Worm (Caenorhabditis elegans) whole organism, L2 larva: ENCODE results near the gene vps-52.

Experiments used
- C34F6.9 ChIP-seq: fragments of 150-350 bp; optimal IDR thresholded peaks from 2 replicates; lab custom pipeline; 2014; ENCODE audit warnings: missing biosample characterization, missing genetic modification characterization
- ZK546.5 ChIP-seq: sonication (generic microtip); optimal IDR thresholded peaks from 2 replicates; lab custom pipeline; 2017; ENCODE audit warnings: missing biosample characterization, missing genetic modification characterization
- aly-2 ChIP-seq: fragments of 150-350 bp; optimal IDR thresholded peaks from 2 replicates; lab custom pipeline; 2014; ENCODE audit warnings: missing biosample characterization, missing genetic modification characterization
- ama-1 ChIP-seq: fragments of 150-350 bp; optimal IDR thresholded peaks from 2 replicates; lab custom pipeline; 2018; ENCODE audit warnings: inconsistent platforms
- blmp-1 ChIP-seq: sonication (generic microtip); optimal IDR thresholded peaks from 2 replicates; lab custom pipeline; 2017; ENCODE audit warnings: missing genetic modification characterization, mild to moderate bottlenecking, missing compliant biosample characterization, antibody characterized with exemption, moderate library complexity; ENCODE audit not compliant: insufficient read depth
- ceh-16 ChIP-seq: fragments of 150-350 bp; optimal IDR thresholded peaks from 2 replicates; lab custom pipeline; 2014; ENCODE audit warnings: missing biosample characterization, missing genetic modification characterization
- ceh-82 ChIP-seq: fragments of 150-350 bp; optimal IDR thresholded peaks from 2 replicates; lab custom pipeline; 2014; ENCODE audit warnings: missing biosample characterization, missing genetic modification characterization
- crh-2 ChIP-seq: sonication (generic microtip); optimal IDR thresholded peaks from 2 replicates; lab custom pipeline; 2017; ENCODE audit warnings: missing biosample characterization, missing genetic modification characterization
- dmd-4 ChIP-seq: sonication (generic microtip); optimal IDR thresholded peaks from 2 replicates; lab custom pipeline; 2017; ENCODE audit warnings: missing biosample characterization, missing genetic modification characterization
- egl-27 ChIP-seq: sonication (generic microtip); optimal IDR thresholded peaks from 3 replicates; lab custom pipeline; 2017; ENCODE audit warnings: missing biosample characterization, missing genetic modification reagents, missing genetic modification characterization
- elt-1 ChIP-seq: fragments of 150-350 bp; optimal IDR thresholded peaks from 2 replicates; lab custom pipeline; 2014; ENCODE audit warnings: missing biosample characterization, missing genetic modification characterization
- fos-1 ChIP-seq: fragments of 150-350 bp; optimal IDR thresholded peaks from 2 replicates; lab custom pipeline; 2014; ENCODE audit warnings: missing biosample characterization, missing genetic modification characterization
- gmeb-1 ChIP-seq: fragments of 150-350 bp; optimal IDR thresholded peaks from 2 replicates; lab custom pipeline; 2014; ENCODE audit warnings: missing biosample characterization, missing genetic modification characterization
- lin-13 ChIP-seq: fragments of 150-350 bp; optimal IDR thresholded peaks from 2 replicates; lab custom pipeline; 2014; ENCODE audit warnings: missing biosample characterization, missing genetic modification reagents, missing genetic modification characterization
- lsy-2 ChIP-seq, 2 experiments: fragments of 150-350 bp in 1 of 2; sonication (generic microtip) in 1 of 2; optimal IDR thresholded peaks; 2 replicates each; lab custom pipeline; 2014 to 2017; ENCODE audit warnings: missing biosample characterization in 2 of 2, missing genetic modification characterization in 2 of 2
- mdl-1 ChIP-seq, 2 experiments: fragments of 150-350 bp in 1 of 2; sonication (generic microtip) in 1 of 2; optimal IDR thresholded peaks; 2 replicates each; lab custom pipeline; 2017; ENCODE audit warnings: missing biosample characterization in 2 of 2, missing genetic modification characterization in 2 of 2
- nhr-10 ChIP-seq: sonication (generic microtip); optimal IDR thresholded peaks from 2 replicates; lab custom pipeline; 2017; ENCODE audit warnings: missing biosample characterization, missing genetic modification characterization
- nhr-11 ChIP-seq: fragments of 150-350 bp; optimal IDR thresholded peaks from 2 replicates; lab custom pipeline; 2014; ENCODE audit warnings: missing biosample characterization, missing genetic modification characterization
- nhr-12 ChIP-seq: fragments of 150-350 bp; optimal IDR thresholded peaks from 2 replicates; lab custom pipeline; 2014; ENCODE audit warnings: missing biosample characterization, missing genetic modification characterization
- nhr-129 ChIP-seq: fragments of 150-350 bp; optimal IDR thresholded peaks from 2 replicates; lab custom pipeline; 2014; ENCODE audit warnings: missing biosample characterization, missing genetic modification characterization
- nhr-237 ChIP-seq: fragments of 150-350 bp; optimal IDR thresholded peaks from 2 replicates; lab custom pipeline; 2014; ENCODE audit warnings: missing biosample characterization, missing genetic modification characterization
- nhr-25 ChIP-seq: fragments of 150-350 bp; sonication (generic microtip); optimal IDR thresholded peaks from 3 replicates; lab custom pipeline; 2014; ENCODE audit warnings: missing biosample characterization, missing genetic modification characterization
- nhr-6 ChIP-seq: fragments of 150-350 bp; optimal IDR thresholded peaks from 2 replicates; lab custom pipeline; 2014; ENCODE audit warnings: missing biosample characterization, missing genetic modification characterization
- peb-1 ChIP-seq: fragments of 150-350 bp; optimal IDR thresholded peaks from 2 replicates; lab custom pipeline; 2014; ENCODE audit warnings: missing biosample characterization, missing genetic modification characterization
- sma-3 ChIP-seq: sonication (generic microtip); optimal IDR thresholded peaks from 2 replicates; lab custom pipeline; 2016; ENCODE audit warnings: missing genetic modification reagents, missing genetic modification characterization, missing compliant biosample characterization
- sma-9 ChIP-seq, 2 experiments: fragments of 150-350 bp in 1 of 2; sonication (generic microtip) in 1 of 2; optimal IDR thresholded peaks; 2 replicates each; lab custom pipeline; 2014 to 2016; ENCODE audit warnings: missing genetic modification characterization in 2 of 2, mild to moderate bottlenecking in 1 of 2, missing biosample characterization in 1 of 2, missing compliant biosample characterization in 1 of 2, missing genetic modification reagents in 1 of 2, moderate library complexity in 1 of 2
- snpc-4 ChIP-seq: fragments of 150-350 bp; optimal IDR thresholded peaks from 2 replicates; lab custom pipeline; 2014; ENCODE audit warnings: missing biosample characterization, missing genetic modification characterization
- unc-39 ChIP-seq: fragments of 150-350 bp; optimal IDR thresholded peaks from 2 replicates; lab custom pipeline; 2014; ENCODE audit warnings: missing biosample characterization, missing genetic modification characterization
- unc-55 ChIP-seq: fragments of 150-350 bp; sonication (generic microtip); optimal IDR thresholded peaks from 3 replicates; lab custom pipeline; 2014; ENCODE audit warnings: missing biosample characterization, missing genetic modification reagents, missing genetic modification characterization
- unc-62 ChIP-seq: fragments of 150-350 bp; optimal IDR thresholded peaks from 2 replicates; lab custom pipeline; 2014; ENCODE audit warnings: missing biosample characterization, missing genetic modification reagents, missing genetic modification characterization
- ztf-11 ChIP-seq: sonication (generic microtip); optimal IDR thresholded peaks from 2 replicates; lab custom pipeline; 2017; ENCODE audit warnings: missing biosample characterization, missing genetic modification characterization
- ztf-4 ChIP-seq: fragments of 150-350 bp; optimal IDR thresholded peaks from 2 replicates; lab custom pipeline; 2014; ENCODE audit warnings: missing biosample characterization, missing genetic modification characterization

The vps-52 gene

ce11 chrX:7596627-7597026 is 31.5 kb downstream of the vps-52 start, which contains the start of gene C44E12.1:
Gene C44E12.1 (plus strand): TSS chrX:7596927.
- no peak for TF ChIP-seq nhr-6
- no peak for TF ChIP-seq egl-27
- no peak for TF ChIP-seq nhr-129 (tag; lab: Kevin White, UChicago)
- TF ChIP-seq sma-3 (GFP tag; lab: Kevin White, UChicago) = no peak
- TF ChIP-seq nhr-10 (tag; lab: Kevin White, UChicago) = no peak
- no peak for TF ChIP-seq crh-2 (tag; lab: Kevin White, UChicago)
- TF ChIP-seq nhr-12 (tag; lab: Kevin White, UChicago) = no peak
- no peak for TF ChIP-seq dmd-4 (tag; lab: Kevin White, UChicago)
- no peak for TF ChIP-seq nhr-11
- no peak for TF ChIP-seq ztf-11
- TF ChIP-seq ceh-82 = no peak
- TF ChIP-seq sma-9 (GFP tag; optimal IDR thresholded peaks at IDR 0.05; lab: Kevin White, UChicago) = no peak
- TF ChIP-seq sma-9 (tag; optimal IDR thresholded peaks at IDR 0.05; lab: Kevin White, UChicago) = no peak
- no peak for TF ChIP-seq blmp-1 (tag; lab: Kevin White, UChicago)

DNA sequence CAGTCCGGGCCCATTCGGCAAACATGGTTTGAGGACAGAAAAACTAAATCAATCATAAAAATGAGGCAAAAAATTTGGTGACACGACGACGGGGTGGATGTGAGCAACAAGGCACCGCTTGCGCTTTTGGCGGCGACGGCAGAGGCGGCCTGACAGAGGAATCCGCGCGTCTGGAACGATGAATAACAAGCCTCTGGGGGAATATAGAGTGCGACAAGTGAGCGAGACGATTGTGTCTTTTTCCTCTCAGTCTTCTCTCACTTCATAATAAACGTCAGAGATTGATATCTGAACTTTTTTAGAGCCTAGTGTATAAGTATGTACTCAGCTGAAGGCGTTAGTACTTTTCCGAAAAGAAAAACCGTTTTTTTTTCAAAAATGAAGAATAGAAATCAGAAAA is 42.9 kb downstream of the vps-52 start, which contains the start of gene twk-17:
TSS of gene twk-17 (minus strand) at position 101 of the 400 bp plus-strand sequence.
- TF ChIP-seq sma-3 (GFP tag; lab: Kevin White, UChicago) (no peak), gmeb-1 (tag; lab: Kevin White, UChicago) (no peak), unc-55 (GFP tag; lab: Kevin White, UChicago) (no peak), aly-2 (no peak), unc-39 (tag; lab: Kevin White, UChicago) (no peak), unc-62 (no peak), ceh-16 (tag; lab: Kevin White, UChicago) (no peak), elt-1 (tag; lab: Kevin White, UChicago) (no peak), dmd-4 (tag; lab: Kevin White, UChicago) (no peak), snpc-4 (tag; lab: Kevin White, UChicago) (no peak), nhr-129 (tag; lab: Kevin White, UChicago) (no peak), nhr-25 (tag; lab: Kevin White, UChicago) (no peak), C34F6.9 (tag; lab: Kevin White, UChicago) (no peak), egl-27 (no peak), lin-13 (GFP tag; lab: Kevin White, UChicago) (no peak), mdl-1 (tag; optimal IDR thresholded peaks at IDR 0.05; lab: Kevin White, UChicago) (no peak), peb-1 (no peak), nhr-6 (no peak), ceh-82 (no peak), ztf-4 (tag; lab: Kevin White, UChicago) (no peak)
- TF ChIP-seq, all 48 proteins: peak for 0

DNA sequence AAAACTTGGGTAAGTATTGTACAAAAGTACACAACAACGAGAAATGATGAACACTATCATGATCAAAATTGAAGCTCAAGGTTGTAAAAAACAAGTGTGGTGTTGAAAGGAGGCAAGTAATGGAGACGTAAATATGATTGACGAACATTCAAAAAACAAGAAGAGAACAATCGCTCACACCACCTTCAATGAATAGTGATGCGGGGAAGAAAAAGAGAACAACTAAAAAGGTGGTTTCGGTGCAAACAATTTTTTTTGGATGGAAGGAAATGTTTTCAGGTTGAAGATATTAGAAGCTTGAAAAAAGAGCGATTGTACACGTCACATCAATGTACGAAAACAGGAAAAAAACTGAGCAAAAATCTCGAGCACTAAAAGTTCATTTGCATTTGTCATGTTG is 49.3 kb downstream of the vps-52 start:
- TF ChIP-seq lin-13 (GFP tag; lab: Kevin White, UChicago) = no peak
- no peak for TF ChIP-seq ZK546.5 (tag; lab: Kevin White, UChicago)
- no peak for TF ChIP-seq snpc-4 (tag; lab: Kevin White, UChicago)
- TF ChIP-seq egl-27 = no peak
- TF ChIP-seq blmp-1 (tag; lab: Kevin White, UChicago) = no peak
- TF ChIP-seq ztf-4 (tag; lab: Kevin White, UChicago) = no peak
- TF ChIP-seq fos-1 (tag; lab: Kevin White, UChicago) = no peak
- no peak for TF ChIP-seq nhr-237
- TF ChIP-seq sma-3 (GFP tag; lab: Kevin White, UChicago) = no peak
- TF ChIP-seq ama-1 (lab: Kevin White, UChicago) = no peak
- no peak for TF ChIP-seq lsy-2 (tag; optimal IDR thresholded peaks at IDR 0.05; lab: Kevin White, UChicago)
